Worm (Caenorhabditis elegans): ENCODE measurements around the gene nfx-1.

nfx-1 gene

ce11 chrIII:6360114-6360513, 15.1 kb upstream of the nfx-1 start:
- TF ChIP-seq klf-2 (GFP tag; conservative IDR thresholded peaks at IDR 0.05) = no peak
- TF ChIP-seq med-1 (GFP tag; optimal IDR thresholded peaks at IDR 0.05; ENCODE audit: insufficient read depth) = no peak
- no peak for TF ChIP-seq flt-1 (GFP tag; IDR thresholded peaks at IDR 0.05)
- no peak for TF ChIP-seq T22C8.4 (GFP tag; IDR thresholded peaks at IDR 0.05)
- no peak for TF ChIP-seq ztf-23 (GFP tag; IDR thresholded peaks at IDR 0.05)
- no peak for TF ChIP-seq cog-1 (tag; optimal IDR thresholded peaks at IDR 0.05)
- no peak for TF ChIP-seq tab-1 (GFP tag; IDR thresholded peaks at IDR 0.05)
- TF ChIP-seq ref-1 (GFP tag; conservative IDR thresholded peaks at IDR 0.05) = no peak
- no peak for TF ChIP-seq ztf-29 (GFP tag; IDR thresholded peaks at IDR 0.05)

- TF ChIP-seq tab-1 (GFP tag; IDR thresholded peaks at IDR 0.05) (no peak), T22C8.4 (GFP tag; IDR thresholded peaks at IDR 0.05) (no peak), cog-1 (tag; optimal IDR thresholded peaks at IDR 0.05) (no peak)
Measured at ce11 chrIII:6360825-6361224, 14.4 kb upstream of the nfx-1 start.

DNA sequence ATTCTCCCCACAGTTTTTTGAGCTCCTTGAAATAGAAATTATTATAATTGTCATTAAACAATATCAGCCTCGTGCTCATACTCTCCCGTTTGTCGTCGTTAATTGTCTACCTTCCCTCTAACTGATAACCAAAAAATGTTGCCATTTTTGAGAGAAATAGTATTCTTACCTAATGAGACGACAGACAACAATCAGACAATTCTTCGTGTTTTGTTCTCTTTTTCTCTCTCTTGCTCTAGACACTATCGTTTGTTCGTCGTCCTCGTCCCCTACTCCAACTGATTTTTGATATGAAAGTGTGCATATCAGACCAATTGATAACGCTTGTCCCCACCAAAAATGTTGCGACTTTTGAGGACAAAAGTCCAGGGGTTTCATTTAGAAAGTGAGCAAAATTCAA, 13.6 kb upstream of the nfx-1 start:
- TF ChIP-seq klf-2 (GFP tag; conservative IDR thresholded peaks at IDR 0.05) (no peak), ref-1 (GFP tag; conservative IDR thresholded peaks at IDR 0.05) (no peak), T22C8.4 (GFP tag; IDR thresholded peaks at IDR 0.05) (no peak), flt-1 (GFP tag; IDR thresholded peaks at IDR 0.05) (no peak), ztf-29 (GFP tag; IDR thresholded peaks at IDR 0.05) (no peak), tab-1 (GFP tag; IDR thresholded peaks at IDR 0.05) (no peak), cog-1 (tag; optimal IDR thresholded peaks at IDR 0.05) (no peak), ztf-23 (GFP tag; IDR thresholded peaks at IDR 0.05) (no peak), med-1 (GFP tag; optimal IDR thresholded peaks at IDR 0.05; ENCODE audit: insufficient read depth) (no peak)

DNA sequence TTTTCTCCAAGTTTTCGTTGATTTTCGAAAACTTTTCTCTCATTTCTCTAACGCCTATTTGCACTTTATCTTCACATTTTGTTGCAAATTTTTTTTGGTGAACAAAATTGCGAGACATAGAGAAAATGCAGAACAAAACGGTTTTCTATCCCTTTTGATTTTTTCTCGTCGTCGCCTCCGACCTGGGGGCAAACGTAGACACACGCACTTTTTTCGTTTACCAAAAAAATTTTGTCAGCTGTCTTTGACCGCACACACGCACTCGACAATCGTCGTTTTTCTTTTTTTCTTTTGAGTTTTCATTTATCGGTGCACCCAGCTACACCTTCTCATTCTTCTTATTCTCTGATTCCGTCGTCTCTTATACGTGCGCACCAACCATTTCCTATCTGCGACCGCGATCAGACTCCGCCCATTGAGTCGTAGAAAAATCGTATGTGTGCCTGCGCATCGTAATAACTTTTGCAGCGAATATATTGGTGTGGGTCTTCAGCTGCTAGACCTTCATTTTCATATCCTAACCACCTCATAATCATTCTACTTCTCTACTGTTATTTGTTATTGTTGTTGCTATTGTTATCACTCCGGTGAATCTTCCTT, 12.8 kb upstream of the nfx-1 start:
- no peak for TF ChIP-seq klf-2 (GFP tag; conservative IDR thresholded peaks at IDR 0.05)
- no peak for TF ChIP-seq cog-1 (tag; optimal IDR thresholded peaks at IDR 0.05)
- TF ChIP-seq flt-1 (GFP tag; IDR thresholded peaks at IDR 0.05) = no peak
- TF ChIP-seq ztf-29 (GFP tag; IDR thresholded peaks at IDR 0.05) = no peak
- no peak for TF ChIP-seq T22C8.4 (GFP tag; IDR thresholded peaks at IDR 0.05)
- TF ChIP-seq tab-1 (GFP tag; IDR thresholded peaks at IDR 0.05) = no peak
- TF ChIP-seq med-1 (GFP tag; optimal IDR thresholded peaks at IDR 0.05; ENCODE audit: insufficient read depth) = no peak
- no peak for TF ChIP-seq ztf-23 (GFP tag; IDR thresholded peaks at IDR 0.05)
- no peak for TF ChIP-seq ref-1 (GFP tag; conservative IDR thresholded peaks at IDR 0.05)

DNA sequence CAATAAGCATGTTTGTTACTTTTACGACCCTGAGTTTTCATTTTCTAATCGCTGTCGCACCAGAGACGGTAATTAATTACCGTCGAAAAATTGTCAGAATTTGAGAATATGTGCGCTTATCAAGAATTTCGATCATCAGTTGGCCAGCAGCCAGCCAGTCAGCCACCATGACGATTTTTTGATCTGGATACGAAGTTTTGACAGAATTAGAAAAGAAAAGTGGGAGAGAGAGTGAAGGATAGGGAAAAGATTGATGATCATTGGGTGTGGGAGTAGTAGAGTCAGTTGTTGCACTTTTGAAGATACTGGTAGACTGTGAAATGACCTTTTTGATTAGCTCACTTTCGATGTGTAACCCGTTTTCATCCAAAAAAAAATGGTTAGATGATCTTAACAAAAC, 10.8 kb upstream of the nfx-1 start:
- TF ChIP-seq ref-1 (GFP tag; conservative IDR thresholded peaks at IDR 0.05) (no peak), tab-1 (GFP tag; IDR thresholded peaks at IDR 0.05) (no peak), klf-2 (GFP tag; conservative IDR thresholded peaks at IDR 0.05) (no peak), ztf-23 (GFP tag; IDR thresholded peaks at IDR 0.05) (no peak), T22C8.4 (GFP tag; IDR thresholded peaks at IDR 0.05) (no peak), ztf-29 (GFP tag; IDR thresholded peaks at IDR 0.05) (no peak), flt-1 (GFP tag; IDR thresholded peaks at IDR 0.05) (no peak), med-1 (GFP tag; optimal IDR thresholded peaks at IDR 0.05; ENCODE audit: insufficient read depth) (no peak)

DNA sequence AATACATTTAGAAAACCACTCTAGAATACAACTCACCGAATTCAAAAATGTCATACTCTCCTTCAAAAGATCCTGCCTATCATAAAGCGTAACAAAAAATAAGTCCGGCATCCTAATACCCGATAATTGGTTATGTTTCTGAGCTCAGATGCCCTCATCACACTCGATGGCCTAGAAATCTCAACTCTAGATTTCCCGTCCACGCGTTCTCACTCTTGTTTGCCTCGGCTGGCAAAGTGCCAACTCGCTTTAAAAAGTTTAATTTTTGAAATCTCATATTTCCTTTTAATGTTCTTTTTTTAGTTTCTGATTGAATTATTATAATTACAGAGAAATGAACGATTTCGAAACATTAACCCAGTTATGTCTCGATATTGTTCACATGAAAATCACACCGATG, 7.5 kb upstream of the nfx-1 start, which contains the start of the genes C56G2.15 and thoc-2:
Gene C56G2.15, minus strand, starts transcription at position 188 of the 400 bp plus-strand sequence.
Gene thoc-2, plus strand, starts transcription at position 331 of the 400 bp plus-strand sequence.
- TF ChIP-seq tab-1 (GFP tag; IDR thresholded peaks at IDR 0.05) (no peak), ztf-29 (GFP tag; IDR thresholded peaks at IDR 0.05) (no peak), ztf-23 (GFP tag; IDR thresholded peaks at IDR 0.05) (no peak), flt-1 (GFP tag; IDR thresholded peaks at IDR 0.05) (no peak), med-1 (GFP tag; optimal IDR thresholded peaks at IDR 0.05; ENCODE audit: insufficient read depth) (no peak)

DNA sequence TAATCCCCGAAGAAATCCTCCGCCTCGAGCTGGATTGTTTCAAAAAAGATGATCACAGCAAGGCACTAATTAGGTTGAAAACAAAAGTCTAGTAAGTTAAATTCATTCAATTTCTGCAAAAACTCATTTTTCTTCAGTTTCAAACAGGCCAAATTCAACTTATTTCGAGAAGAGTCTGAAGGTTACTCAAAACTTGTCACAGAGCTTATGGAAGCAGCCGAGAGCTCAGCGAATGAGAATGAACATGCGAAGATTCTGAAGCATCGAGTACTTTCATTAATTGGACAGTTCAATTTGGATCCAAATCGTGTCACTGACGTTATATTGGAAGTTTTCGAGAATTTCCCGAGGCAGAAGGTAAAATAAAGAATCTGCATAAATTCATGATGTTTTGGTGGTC, 6.7 kb upstream of the nfx-1 start:
- TF ChIP-seq klf-2 (GFP tag; conservative IDR thresholded peaks at IDR 0.05) = no peak

DNA sequence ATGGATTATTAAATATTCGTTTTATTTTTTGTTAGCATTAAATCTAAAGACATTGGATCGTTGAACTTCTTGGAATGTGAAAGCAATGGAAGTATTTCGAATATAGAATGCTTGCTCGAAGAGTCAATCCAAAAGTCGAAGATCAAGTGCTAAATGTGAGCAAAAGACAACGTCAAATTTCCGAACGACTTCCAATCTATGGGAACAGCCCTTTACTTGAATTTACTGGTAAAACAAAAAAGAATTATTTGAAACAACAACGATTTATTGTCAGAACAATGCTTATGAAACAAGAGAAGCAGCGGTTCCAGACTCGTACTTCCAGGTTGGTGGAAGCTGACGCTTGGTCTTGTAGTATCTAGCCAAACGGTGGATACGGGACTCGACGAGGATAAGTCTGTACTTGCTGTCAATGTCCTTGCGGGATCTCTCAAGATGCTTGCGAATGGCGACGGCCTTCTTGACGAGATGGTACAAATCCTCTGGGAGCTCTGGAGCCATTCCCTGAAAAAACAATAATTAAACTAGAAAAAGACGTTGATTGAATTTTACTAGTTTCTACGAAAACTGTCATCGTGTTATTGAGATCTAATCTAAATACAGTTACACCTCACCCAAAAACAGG, 1.2 kb upstream of the nfx-1 start:
- TF ChIP-seq cog-1 (tag; optimal IDR thresholded peaks at IDR 0.05) = no peak

- TF ChIP-seq med-1 (GFP tag; optimal IDR thresholded peaks at IDR 0.05; ENCODE audit: insufficient read depth) = no peak
- peak; percentile 63; the same call in 1 of the 2 replicates for TF ChIP-seq flt-1 (GFP tag; IDR thresholded peaks at IDR 0.05)
Measured at ce11 chrIII:6379129-6379528, 4.0 kb downstream of the nfx-1 start, which contains the start of gene C16A3.6. TSS of gene C16A3.6 (plus strand) at chrIII:6379212.

DNA sequence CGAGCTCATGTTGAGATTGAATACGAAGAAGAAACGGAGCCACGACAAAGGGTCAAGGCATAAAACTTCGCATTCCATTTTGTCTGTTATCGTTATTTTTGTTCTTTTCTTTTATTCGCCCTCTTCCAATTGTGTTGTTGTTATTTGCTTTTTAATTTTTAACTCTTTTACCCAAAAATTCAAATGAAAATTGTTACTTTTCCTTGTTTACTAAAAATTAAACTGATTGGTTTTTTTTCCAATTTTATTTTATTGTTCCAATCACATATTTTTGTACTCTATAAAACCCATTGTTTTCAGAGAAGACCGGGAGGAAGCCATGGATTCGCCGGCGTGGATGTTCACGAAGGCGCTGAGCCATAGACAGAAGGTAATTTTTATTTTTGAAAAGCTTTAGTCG, 5.3 kb downstream of the nfx-1 start, which contains the start of gene C16A3.5:
Gene C16A3.5, plus strand, starts transcription at position 301 of the 400 bp plus-strand sequence.
- no peak for TF ChIP-seq flt-1 (GFP tag; IDR thresholded peaks at IDR 0.05)
- no peak for TF ChIP-seq ref-1 (GFP tag; conservative IDR thresholded peaks at IDR 0.05)
- no peak for TF ChIP-seq ztf-23 (GFP tag; IDR thresholded peaks at IDR 0.05)
- no peak for TF ChIP-seq T22C8.4 (GFP tag; IDR thresholded peaks at IDR 0.05)
- TF ChIP-seq med-1 (GFP tag; optimal IDR thresholded peaks at IDR 0.05; ENCODE audit: insufficient read depth) = no peak
- no peak for TF ChIP-seq cog-1 (tag; optimal IDR thresholded peaks at IDR 0.05)
- TF ChIP-seq tab-1 (GFP tag; IDR thresholded peaks at IDR 0.05) = no peak
- TF ChIP-seq ztf-29 (GFP tag; IDR thresholded peaks at IDR 0.05) = no peak
